Worm (Caenorhabditis elegans): ENCODE data around the gene srm-4.

DNA sequence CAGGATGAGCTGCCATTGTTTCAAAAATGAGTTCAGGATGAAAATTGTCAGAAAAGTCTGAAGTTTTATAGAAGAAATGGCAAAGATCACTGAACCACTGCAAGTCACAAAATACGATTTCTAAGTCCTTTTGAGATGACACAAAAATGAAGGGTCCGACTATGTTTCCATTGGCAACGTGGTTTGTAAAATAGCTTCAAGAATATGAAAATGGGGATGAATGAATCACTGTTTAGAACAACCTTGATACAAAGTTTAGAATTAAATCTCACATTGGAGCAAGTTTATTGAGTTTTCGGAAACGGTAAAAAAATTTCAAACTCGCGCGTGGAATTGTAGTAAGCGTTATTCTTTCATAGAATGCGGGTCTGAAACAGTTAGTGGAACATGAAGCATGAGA lies 22.1 kb upstream of the srm-4 start, which contains the start of gene ddn-3:
- TF ChIP-seq W03F9.2 (tag; optimal IDR thresholded peaks at IDR 0.05) (no peak), him-1 (tag; optimal IDR thresholded peaks at IDR 0.05) (no peak), dao-5 (tag; optimal IDR thresholded peaks at IDR 0.05) (no peak)
